Fruit fly (Drosophila melanogaster) whole organism, embryonic: ENCODE data around the gene Hrs.
A peak's percentile ranks its signal among the peaks of the same experiment; 100 is the strongest.

Source experiments
- ATbp ChIP-seq: fragments of 200-800 bp; sonication (Bioruptor generic); optimal IDR thresholded peaks from 2 replicates; lab custom pipeline; 2017; ENCODE audit warnings: missing biosample characterization, mild to moderate bottlenecking, missing genetic modification characterization, missing genetic modification reagents
- Awh ChIP-seq: fragments of 200-800 bp; sonication (Bioruptor generic); IDR thresholded peaks from 2 replicates; pipeline ENCODE4, ENCODE4 v1.3.6; 2022; ENCODE audit warnings: missing biosample characterization, missing genetic modification characterization
- B-H2 ChIP-seq: fragments of 200-800 bp; sonication (Bioruptor generic); optimal IDR thresholded peaks from 2 replicates; lab custom pipeline; 2018; ENCODE audit warnings: missing biosample characterization, mild to moderate bottlenecking, missing genetic modification characterization
- CG12219 ChIP-seq: fragments of 200-800 bp; sonication (Bioruptor generic); optimal IDR thresholded peaks from 3 replicates; lab custom pipeline; 2018; ENCODE audit warnings: missing biosample characterization, mild to moderate bottlenecking, missing genetic modification characterization
- CG12236 ChIP-seq: fragments of 200-800 bp; sonication (Bioruptor generic); optimal IDR thresholded peaks from 2 replicates; lab custom pipeline; 2016; ENCODE audit warnings: missing biosample characterization, missing genetic modification characterization
- CG13287 ChIP-seq: fragments of 200-800 bp; sonication (Bioruptor generic); IDR thresholded peaks from 2 replicates; pipeline ENCODE4 v1.3.6; 2022; ENCODE audit warnings: missing biosample characterization, missing genetic modification characterization; ENCODE audit not compliant: partially characterized antibody
- CG14667 ChIP-seq: fragments of 200-800 bp; sonication (Bioruptor generic); IDR thresholded peaks from 2 replicates; pipeline ENCODE4 v1.3.6; 2022; ENCODE audit warnings: missing biosample characterization, missing genetic modification characterization
- CG16779 ChIP-seq: fragments of 200-800 bp; sonication (Bioruptor generic); IDR thresholded peaks from 2 replicates; pipeline ENCODE4 v1.3.6; 2022; ENCODE audit warnings: missing biosample characterization, missing genetic modification characterization
- CG30431 ChIP-seq: fragments of 200-800 bp; sonication (Bioruptor generic); optimal IDR thresholded peaks from 2 replicates; lab custom pipeline; 2017; ENCODE audit warnings: missing biosample characterization, missing genetic modification characterization
- CG32532 ChIP-seq: fragments of 200-800 bp; sonication (Bioruptor generic); IDR thresholded peaks from 2 replicates; pipeline ENCODE4 v1.3.6; 2022; ENCODE audit warnings: missing biosample characterization, missing genetic modification characterization
- CG4360 ChIP-seq: fragments of 200-800 bp; sonication (Bioruptor generic); IDR thresholded peaks from 2 replicates; pipeline ENCODE4 v1.3.6; 2022; ENCODE audit warnings: missing biosample characterization, missing genetic modification characterization
- CG43689 ChIP-seq: fragments of 200-800 bp; sonication (Bioruptor generic); IDR thresholded peaks from 2 replicates; pipeline ENCODE4 v1.3.6; 2022; ENCODE audit warnings: missing biosample characterization, missing genetic modification characterization
- CG4404 ChIP-seq: fragments of 200-800 bp; sonication (Bioruptor generic); IDR thresholded peaks from 2 replicates; pipeline ENCODE4 v1.3.6; 2022; ENCODE audit warnings: missing biosample characterization, missing genetic modification characterization
- CG8290 ChIP-seq, 3 experiments: fragments of 200-800 bp; sonication (Bioruptor generic); optimal IDR thresholded peaks; 2 replicates each; lab custom pipeline; 2016 to 2019; ENCODE audit warnings: missing biosample characterization in 3 of 3, missing genetic modification characterization in 3 of 3, mild to moderate bottlenecking in 2 of 3, moderate library complexity in 1 of 3
- CrebB ChIP-seq: fragments of 200-800 bp; sonication (Bioruptor generic); optimal IDR thresholded peaks from 3 replicates; lab custom pipeline; 2018; ENCODE audit warnings: missing biosample characterization, mild to moderate bottlenecking, missing genetic modification characterization
- D19B ChIP-seq: fragments of 200-800 bp; sonication (Bioruptor generic); optimal IDR thresholded peaks from 2 replicates; lab custom pipeline; 2017; ENCODE audit warnings: missing biosample characterization, mild to moderate bottlenecking, missing genetic modification characterization
- Deaf1 ChIP-seq: fragments of 200-800 bp; optimal IDR thresholded peaks from 3 replicates; lab custom pipeline; 2019; ENCODE audit warnings: missing biosample characterization, mild to moderate bottlenecking, missing genetic modification characterization, moderate library complexity
- Dip2 ChIP-seq: fragments of 200-800 bp; sonication (Bioruptor generic); IDR thresholded peaks from 2 replicates; pipeline ENCODE4 v1.3.6; 2022; ENCODE audit warnings: missing biosample characterization, missing genetic modification characterization
- E2f1 ChIP-seq: fragments of 200-800 bp; sonication (Bioruptor generic); IDR thresholded peaks from 2 replicates; pipeline ENCODE4 v1.3.6; 2022; ENCODE audit warnings: missing biosample characterization, missing genetic modification characterization
- Elba2 ChIP-seq: fragments of 200-800 bp; sonication (Bioruptor generic); optimal IDR thresholded peaks from 3 replicates; lab custom pipeline; 2016; ENCODE audit warnings: missing biosample characterization, missing genetic modification characterization
- Ets97D ChIP-seq: fragments of 200-800 bp; sonication (Bioruptor generic); optimal IDR thresholded peaks from 3 replicates; lab custom pipeline; 2016; ENCODE audit warnings: missing biosample characterization, missing genetic modification characterization
- Fer1 ChIP-seq: fragments of 200-800 bp; sonication (Bioruptor generic); optimal IDR thresholded peaks from 2 replicates; lab custom pipeline; 2017; ENCODE audit warnings: missing biosample characterization, mild to moderate bottlenecking, missing genetic modification characterization
- HHEX ChIP-seq: fragments of 200-800 bp; sonication (Bioruptor generic); optimal IDR thresholded peaks from 3 replicates; lab custom pipeline; 2017; ENCODE audit warnings: missing biosample characterization, mild to moderate bottlenecking, missing genetic modification characterization, missing genetic modification reagents
- Hey ChIP-seq: fragments of 200-800 bp; sonication (Bioruptor generic); optimal IDR thresholded peaks from 3 replicates; lab custom pipeline; 2018; ENCODE audit warnings: missing biosample characterization, mild to moderate bottlenecking, missing genetic modification characterization
- Kr ChIP-seq: fragments of 200-800 bp; sonication (Bioruptor generic); optimal IDR thresholded peaks from 2 replicates; lab custom pipeline; 2017; ENCODE audit warnings: missing biosample characterization, mild to moderate bottlenecking, missing genetic modification characterization
- Mes4 ChIP-seq: fragments of 200-800 bp; sonication (Bioruptor generic); optimal IDR thresholded peaks from 2 replicates; lab custom pipeline; 2016; ENCODE audit warnings: missing biosample characterization, missing genetic modification characterization
- Oli ChIP-seq: fragments of 200-800 bp; sonication (Bioruptor generic); optimal IDR thresholded peaks from 2 replicates; lab custom pipeline; 2018; ENCODE audit warnings: missing biosample characterization, mild to moderate bottlenecking, missing genetic modification characterization, moderate library complexity
- Optix ChIP-seq: fragments of 200-800 bp; sonication (Bioruptor generic); IDR thresholded peaks from 3 replicates; pipeline ENCODE4 v1.3.6; 2022; ENCODE audit warnings: missing biosample characterization, missing genetic modification characterization
- Pdp1 ChIP-seq, 2 experiments: fragments of 200-800 bp; sonication (Bioruptor generic); optimal IDR thresholded peaks; 3 replicates each; lab custom pipeline; 2016; ENCODE audit warnings: missing biosample characterization in 2 of 2, missing genetic modification characterization in 2 of 2, mild to moderate bottlenecking in 1 of 2, moderate library complexity in 1 of 2
- Ravus ChIP-seq: fragments of 200-800 bp; sonication (Bioruptor generic); IDR thresholded peaks from 2 replicates; pipeline ENCODE4 v1.3.6; 2022; ENCODE audit warnings: missing biosample characterization, missing genetic modification characterization
- Rfx ChIP-seq: fragments of 200-800 bp; sonication (Bioruptor generic); IDR thresholded peaks from 2 replicates; pipeline ENCODE4 v1.3.6; 2022; ENCODE audit warnings: missing biosample characterization, missing genetic modification characterization
- Spps ChIP-seq: fragments of 200-800 bp; sonication (Bioruptor generic); optimal IDR thresholded peaks from 2 replicates; lab custom pipeline; 2018; ENCODE audit warnings: missing biosample characterization, mild to moderate bottlenecking, missing genetic modification characterization
- Taf1 ChIP-seq: fragments of 200-800 bp; sonication (Bioruptor generic); IDR thresholded peaks from 2 replicates; pipeline ENCODE4 v1.3.6; 2022; ENCODE audit warnings: missing biosample characterization, missing genetic modification characterization
- Usf ChIP-seq: fragments of 200-800 bp; sonication (Bioruptor generic); optimal IDR thresholded peaks from 2 replicates; lab custom pipeline; 2017; ENCODE audit warnings: missing genotype, missing biosample characterization, missing genetic modification characterization
- YL-1 ChIP-seq: fragments of 200-800 bp; sonication (Bioruptor generic); optimal IDR thresholded peaks from 3 replicates; lab custom pipeline; 2017; ENCODE audit warnings: missing biosample characterization, mild to moderate bottlenecking, missing genetic modification characterization
- chm ChIP-seq: fragments of 200-800 bp; sonication (Bioruptor generic); IDR thresholded peaks from 2 replicates; pipeline ENCODE4 v1.3.6; 2022; ENCODE audit warnings: missing biosample characterization, missing genetic modification characterization
- croc ChIP-seq: fragments of 200-800 bp; sonication (Bioruptor generic); conservative IDR thresholded peaks from 3 replicates; pipeline ENCODE4 v1.3.6; 2022; ENCODE audit warnings: missing biosample characterization, missing genetic modification characterization
- dati ChIP-seq: fragments of 200-800 bp; sonication (Bioruptor generic); IDR thresholded peaks from 2 replicates; pipeline ENCODE4 v1.3.6; 2022; ENCODE audit warnings: missing biosample characterization, missing genetic modification characterization
- fru ChIP-seq: fragments of >200 bp; optimal IDR thresholded peaks from 2 replicates; lab custom pipeline; 2017
- grau ChIP-seq: fragments of 200-800 bp; optimal IDR thresholded peaks from 3 replicates; lab custom pipeline; 2019; ENCODE audit warnings: missing biosample characterization, mild to moderate bottlenecking, missing genetic modification characterization, moderate library complexity
- hbn ChIP-seq: fragments of 200-800 bp; sonication (Bioruptor generic); IDR thresholded peaks from 2 replicates; pipeline ENCODE4 v1.3.6; 2022; ENCODE audit warnings: missing biosample characterization, missing genetic modification characterization; ENCODE audit not compliant: partially characterized antibody
- hth ChIP-seq: fragments of >200 bp; optimal IDR thresholded peaks from 2 replicates; lab custom pipeline; 2017; ENCODE audit warnings: inconsistent platforms
- ken ChIP-seq: fragments of 200-800 bp; sonication (Bioruptor generic); IDR thresholded peaks from 3 replicates; pipeline ENCODE4 v1.3.6; 2022; ENCODE audit warnings: missing biosample characterization, missing genetic modification characterization
- lab ChIP-seq: fragments of 200-800 bp; sonication (Bioruptor generic); optimal IDR thresholded peaks from 3 replicates; lab custom pipeline; 2017; ENCODE audit warnings: missing biosample characterization, missing genetic modification characterization, mild to moderate bottlenecking, moderate library complexity, missing genetic modification reagents
- lbe ChIP-seq: fragments of 200-800 bp; sonication (Bioruptor generic); optimal IDR thresholded peaks from 2 replicates; lab custom pipeline; 2016; ENCODE audit warnings: missing biosample characterization, mild to moderate bottlenecking, missing genetic modification characterization
- mam ChIP-seq: fragments of 200-800 bp; sonication (Bioruptor generic); optimal IDR thresholded peaks from 3 replicates; lab custom pipeline; 2016; ENCODE audit warnings: missing biosample characterization, missing genetic modification characterization
- pho ChIP-seq: fragments of 200-800 bp; sonication (Bioruptor generic); optimal IDR thresholded peaks from 2 replicates; lab custom pipeline; 2016; ENCODE audit warnings: missing biosample characterization, missing genetic modification characterization
- psq ChIP-seq: fragments of 200-800 bp; sonication (Bioruptor generic); optimal IDR thresholded peaks from 2 replicates; lab custom pipeline; 2017; ENCODE audit warnings: missing biosample characterization, missing genetic modification characterization
- scrt ChIP-seq: fragments of 200-800 bp; sonication (Bioruptor generic); optimal IDR thresholded peaks from 2 replicates; lab custom pipeline; 2018; ENCODE audit warnings: missing biosample characterization, mild to moderate bottlenecking, missing genetic modification characterization, moderate library complexity
- tin ChIP-seq: fragments of 200-800 bp; sonication (Bioruptor generic); optimal IDR thresholded peaks from 3 replicates; lab custom pipeline; 2016; ENCODE audit warnings: missing biosample characterization, missing genetic modification characterization
- wek ChIP-seq: fragments of 200-800 bp; sonication (Bioruptor generic); optimal IDR thresholded peaks from 3 replicates; lab custom pipeline; 2018; ENCODE audit warnings: missing biosample characterization, mild to moderate bottlenecking, missing genetic modification characterization, moderate library complexity

Gene Hrs

dm6 chr2L:2751904-2752459 is 12.2 kb downstream of the Hrs start, which contains the start of gene Bacc (continued):
- peak; percentile 87 for TF ChIP-seq mam (GFP tag; lab: Kevin White, UChicago)
- peak; percentile 28 for TF ChIP-seq CG8290 (GFP tag; optimal IDR thresholded peaks at IDR 0.05; lab: Kevin White, UChicago)
- peak in 1 of 2 experiments; percentile 82 for TF ChIP-seq CG8290 (tag; optimal IDR thresholded peaks at IDR 0.05; lab: Kevin White, UChicago)
- no peak for TF ChIP-seq Ravus (GFP tag; lab: Robert Waterston, UW)
- TF ChIP-seq E2f1 (GFP tag; lab: Robert Waterston, UW): no peak
- TF ChIP-seq psq (GFP tag; lab: Kevin White, UChicago): peak; percentile 15
- TF ChIP-seq CG14667: no peak
- no peak for TF ChIP-seq fru
- no peak for TF ChIP-seq Taf1 (GFP tag; lab: Robert Waterston, UW)
- no peak for TF ChIP-seq Kr (GFP tag; lab: Kevin White, UChicago)
- no peak for TF ChIP-seq hth (lab: Kevin White, UChicago)
- TF ChIP-seq CG16779 (GFP tag; lab: Robert Waterston, UW): no peak
- no peak for TF ChIP-seq CG32532 (GFP tag; lab: Robert Waterston, UW)
- TF ChIP-seq YL-1 (GFP tag; lab: Kevin White, UChicago): peak; percentile 17
- TF ChIP-seq hbn (GFP tag; lab: Robert Waterston, UW): no peak
- TF ChIP-seq Awh (GFP tag; lab: Robert Waterston, UW): no peak
- TF ChIP-seq dati (GFP tag; lab: Robert Waterston, UW): no peak
- peak; percentile 71 for TF ChIP-seq CrebB
- TF ChIP-seq grau (tag; lab: Kevin White, UChicago): peak; percentile 89
- TF ChIP-seq tin (GFP tag; lab: Kevin White, UChicago): peak; percentile 80
- peak; percentile 92 for TF ChIP-seq HHEX (GFP tag; lab: Kevin White, UChicago)
- TF ChIP-seq CG4404 (GFP tag; lab: Robert Waterston, UW): no peak
- no peak for TF ChIP-seq Ets97D (GFP tag; lab: Kevin White, UChicago)
- peak; percentile 88 for TF ChIP-seq pho (GFP tag; lab: Kevin White, UChicago)
- TF ChIP-seq croc (GFP tag; lab: Robert Waterston, UW): peak; percentile 38; the same call in 2 of the 3 replicates
- TF ChIP-seq CG13287 (GFP tag; lab: Robert Waterston, UW): no peak
- peak; percentile 79 for TF ChIP-seq Mes4 (GFP tag; lab: Kevin White, UChicago)
- TF ChIP-seq wek (GFP tag; lab: Kevin White, UChicago): peak; percentile 42
- no peak for TF ChIP-seq chm (GFP tag; lab: Robert Waterston, UW)
- TF ChIP-seq Pdp1 (GFP tag; optimal IDR thresholded peaks at IDR 0.05; lab: Kevin White, UChicago): peak; percentile 73 to 87
- TF ChIP-seq CG12219 (GFP tag; lab: Kevin White, UChicago): peak; percentile 84
- TF ChIP-seq Usf (GFP tag; lab: Kevin White, UChicago): peak; percentile 90
- peak; percentile 84 for TF ChIP-seq CG30431 (GFP tag; lab: Kevin White, UChicago)
- TF ChIP-seq scrt: peak; percentile 84
- no peak for TF ChIP-seq Elba2 (GFP tag; lab: Kevin White, UChicago)
- peak; percentile 59 for TF ChIP-seq Hey (tag; lab: Kevin White, UChicago)
- peak; percentile 83 for TF ChIP-seq ATbp (GFP tag; lab: Kevin White, UChicago)
- TF ChIP-seq Rfx: no peak
- TF ChIP-seq B-H2 (GFP tag; lab: Kevin White, UChicago): peak; percentile 21
- peak; percentile 89 for TF ChIP-seq lbe (GFP tag; lab: Kevin White, UChicago)
- TF ChIP-seq Spps (tag; lab: Kevin White, UChicago): peak; percentile 48
- TF ChIP-seq Deaf1 (tag; lab: Kevin White, UChicago): no peak
- TF ChIP-seq Oli: peak; percentile 93
- no peak for TF ChIP-seq Optix (GFP tag; lab: Robert Waterston, UW)
- peak; percentile 81 for TF ChIP-seq CG12236 (GFP tag; lab: Kevin White, UChicago)
- peak; percentile 40 for TF ChIP-seq D19B (GFP tag; lab: Kevin White, UChicago)
- TF ChIP-seq Fer1: peak; percentile 91
- TF ChIP-seq Dip2 (GFP tag; lab: Robert Waterston, UW): no peak
- peak; percentile 92 for TF ChIP-seq lab (GFP tag; lab: Kevin White, UChicago)
- no peak for TF ChIP-seq CG43689 (GFP tag; lab: Robert Waterston, UW)
- TF ChIP-seq ken: no peak
- TF ChIP-seq CG4360: no peak
